Fruit fly (Drosophila melanogaster): Measurements from ENCODE around the gene Yp2.

Yp2 gene

DNA sequence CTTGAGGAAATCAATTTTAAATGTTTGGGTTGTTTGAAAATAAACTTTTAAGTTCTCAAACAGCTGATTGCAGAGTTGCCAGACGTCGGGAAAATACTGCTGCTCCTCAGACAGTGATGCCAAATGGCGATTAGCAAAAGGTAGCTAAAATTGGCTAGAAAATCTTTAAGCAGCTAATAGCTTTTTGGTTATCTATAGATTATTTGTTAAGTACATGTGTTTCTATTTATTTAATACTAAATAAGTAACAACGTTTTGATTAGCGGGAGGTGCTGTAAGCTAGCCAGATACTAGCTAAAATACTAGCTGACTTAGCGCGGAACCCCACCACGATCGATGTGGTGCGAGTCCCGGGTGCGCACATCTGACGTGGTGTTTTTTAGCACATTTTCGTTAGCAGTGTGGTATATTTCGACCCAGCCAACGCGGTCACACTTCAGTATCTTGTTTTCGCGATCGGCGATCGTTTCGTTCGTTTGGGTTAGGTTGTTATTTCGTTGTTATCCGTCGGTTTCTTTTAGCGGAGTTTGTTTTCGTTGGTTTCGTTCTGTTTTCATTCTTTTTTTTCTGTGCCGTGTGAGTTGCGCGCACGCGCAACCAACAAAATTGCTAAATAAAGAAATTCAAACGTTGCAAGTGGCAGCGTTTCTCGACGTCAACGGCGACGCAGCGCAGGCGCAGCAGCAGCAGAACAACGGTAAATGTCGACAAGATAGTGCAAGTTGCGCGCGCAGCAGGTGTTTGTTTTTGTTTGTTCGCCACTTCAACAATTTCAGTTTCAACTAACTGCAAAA, 33.9 kb upstream of the Yp2 start, which contains the start of the genes Naxe and RhoU (continued):
- 0 out of 2 replicates have a peak, but pooled peaks have one; percentile 29 for TF ChIP-seq onecut (GFP tag; IDR thresholded peaks at IDR 0.05)
- TF ChIP-seq CG30403 (GFP tag; optimal IDR thresholded peaks at IDR 0.05): peak; percentile 54
- peak; percentile 59; the same call in 3 of the 4 replicates for TF ChIP-seq Gug (GFP tag; IDR thresholded peaks at IDR 0.05)
- peak; percentile 48 for TF ChIP-seq Sry-δ (GFP tag; optimal IDR thresholded peaks at IDR 0.05)
- peak; percentile 50 for TF ChIP-seq CG14441 (GFP tag; IDR thresholded peaks at IDR 0.05)
- TF ChIP-seq vfl (GFP tag; optimal IDR thresholded peaks at IDR 0.05): no peak
- TF ChIP-seq Fer1 (GFP tag; optimal IDR thresholded peaks at IDR 0.05): no peak
- no peak for TF ChIP-seq Trl (optimal IDR thresholded peaks at IDR 0.05)
- TF ChIP-seq Trl (GFP tag; optimal IDR thresholded peaks at IDR 0.05): peak; percentile 5
- TF ChIP-seq CG42726 (GFP tag; IDR thresholded peaks at IDR 0.05; ENCODE audit: partially characterized antibody): peak; percentile 58
- peak; percentile 41 for TF ChIP-seq Dek (tag; optimal IDR thresholded peaks at IDR 0.05)
- peak; percentile 95 for TF ChIP-seq Ets65A (GFP tag)
- peak; percentile 56 for TF ChIP-seq CoRest (tag; optimal IDR thresholded peaks at IDR 0.05)
- TF ChIP-seq Dp (GFP tag; optimal IDR thresholded peaks at IDR 0.05): peak; percentile 19
- no peak for TF ChIP-seq CG18599 (GFP tag; optimal IDR thresholded peaks at IDR 0.05)
- TF ChIP-seq wdn (GFP tag; IDR thresholded peaks at IDR 0.05): peak; percentile 8; the same call in 1 of the 2 replicates
- 0 out of 3 replicates have a peak, but pooled peaks have one; percentile 17 for TF ChIP-seq ase (GFP tag; IDR thresholded peaks at IDR 0.05)
- peak; percentile 8 for TF ChIP-seq CG4424 (GFP tag; optimal IDR thresholded peaks at IDR 0.05)
- no peak for TF ChIP-seq CG17829 (tag; optimal IDR thresholded peaks at IDR 0.05)
- TF ChIP-seq Bgb (GFP tag; IDR thresholded peaks at IDR 0.05; ENCODE audit: partially characterized antibody): peak; percentile 59
- no peak for TF ChIP-seq HmgZ (tag; optimal IDR thresholded peaks at IDR 0.05)
- peak; percentile 36; the same call in 1 of the 3 replicates for TF ChIP-seq Aef1 (GFP tag; IDR thresholded peaks at IDR 0.05)
- TF ChIP-seq CG12104 (GFP tag; optimal IDR thresholded peaks at IDR 0.05): peak; percentile 12
- TF ChIP-seq CG3065 (GFP tag; optimal IDR thresholded peaks at IDR 0.05): no peak
- TF ChIP-seq mirr (GFP tag; optimal IDR thresholded peaks at IDR 0.05): no peak
- TF ChIP-seq ci (GFP tag; IDR thresholded peaks at IDR 0.05): 0 out of 3 replicates have a peak, but pooled peaks have one; percentile 33
- no peak for TF ChIP-seq CG10321 (GFP tag; IDR thresholded peaks at IDR 0.05)
- TF ChIP-seq CG10959 (GFP tag; IDR thresholded peaks at IDR 0.05): no peak
- TF ChIP-seq Atf3 (GFP tag; optimal IDR thresholded peaks at IDR 0.05): no peak
- TF ChIP-seq dimm (GFP tag; IDR thresholded peaks at IDR 0.05): no peak
- TF ChIP-seq CG6272 (GFP tag; IDR thresholded peaks at IDR 0.05): peak; percentile 10; the same call in 1 of the 2 replicates
- TF ChIP-seq D19B (GFP tag; optimal IDR thresholded peaks at IDR 0.05): no peak
- TF ChIP-seq Rx (GFP tag; IDR thresholded peaks at IDR 0.05): peak; percentile 47; the same call in 1 of the 2 replicates
- TF ChIP-seq CG2678 (tag; optimal IDR thresholded peaks at IDR 0.05): no peak
- 0 out of 2 replicates have a peak, but pooled peaks have one; percentile 18 for TF ChIP-seq esg (GFP tag; conservative IDR thresholded peaks at IDR 0.05)
- TF ChIP-seq Med (GFP tag): peak; percentile 67
- TF ChIP-seq D (optimal IDR thresholded peaks at IDR 0.05): no peak
- no peak for TF ChIP-seq D (GFP tag; optimal IDR thresholded peaks at IDR 0.05)
- no peak for TF ChIP-seq CG10462 (GFP tag; optimal IDR thresholded peaks at IDR 0.05)
- peak; percentile 56 for TF ChIP-seq CG2120 (GFP tag; optimal IDR thresholded peaks at IDR 0.05)
- peak; percentile 60 for TF ChIP-seq MBD-R2 (GFP tag; IDR thresholded peaks at IDR 0.05)
- peak; percentile 41 for TF ChIP-seq Dref (GFP tag; IDR thresholded peaks at IDR 0.05)
- TF ChIP-seq knrl (GFP tag; IDR thresholded peaks at IDR 0.05; ENCODE audit: partially characterized antibody): peak; percentile 35; the same call in 1 of the 3 replicates
- no peak for TF ChIP-seq pan (optimal IDR thresholded peaks at IDR 0.05)
- TF ChIP-seq pan (GFP tag; optimal IDR thresholded peaks at IDR 0.05 in 1 of 2, IDR thresholded peaks at IDR 0.05 in 1 of 2): peak in 1 of 2 experiments; percentile 55
- TF ChIP-seq aop (GFP tag; IDR thresholded peaks at IDR 0.05): no peak
- TF ChIP-seq chif (GFP tag; optimal IDR thresholded peaks at IDR 0.05): peak in 1 of 2 experiments; percentile 30
- TF ChIP-seq shn (GFP tag; optimal IDR thresholded peaks at IDR 0.05): peak; percentile 8
- TF ChIP-seq CG2712 (tag; optimal IDR thresholded peaks at IDR 0.05): peak; percentile 37
- peak in 1 of 2 experiments; percentile 42 for TF ChIP-seq tll (GFP tag; optimal IDR thresholded peaks at IDR 0.05)
